Worm (Caenorhabditis elegans) whole organism, young adult: ENCODE measurements around the gene mpz-1.

Experiments
- C17E4.6 ChIP-seq: fragments of 200-800 bp; sonication (Bioruptor generic); IDR thresholded peaks from 2 replicates; pipeline ENCODE4 v1.3.6; 2022; ENCODE audit warnings: missing genetic modification reagents, missing genetic modification characterization, missing compliant biosample characterization
- F23B12.7 ChIP-seq: sonication (generic microtip); optimal IDR thresholded peaks from 2 replicates; lab custom pipeline; 2017; ENCODE audit warnings: missing genetic modification characterization, mild to moderate bottlenecking, missing compliant biosample characterization, antibody characterized with exemption, moderate library complexity; ENCODE audit not compliant: insufficient read depth
- dpl-1 ChIP-seq: fragments of 150-350 bp; optimal IDR thresholded peaks from 2 replicates; lab custom pipeline; 2014; ENCODE audit warnings: missing biosample characterization, missing genetic modification reagents, missing genetic modification characterization
- ekl-4 ChIP-seq: fragments of 200-800 bp; sonication (Bioruptor generic); IDR thresholded peaks from 2 replicates; pipeline ENCODE4 v1.3.6; 2022; ENCODE audit warnings: missing genetic modification reagents, missing genetic modification characterization, missing compliant biosample characterization
- ets-4 ChIP-seq: fragments of 200-800 bp; sonication (Bioruptor generic); optimal IDR thresholded peaks from 2 replicates; lab custom pipeline; 2018; ENCODE audit warnings: mild to moderate bottlenecking, missing genetic modification characterization, missing compliant biosample characterization
- lsy-27 ChIP-seq: sonication (generic microtip); optimal IDR thresholded peaks from 2 replicates; lab custom pipeline; 2017; ENCODE audit warnings: missing genetic modification characterization, mild to moderate bottlenecking, missing compliant biosample characterization, antibody characterized with exemption, missing genotype, borderline replicate concordance; ENCODE audit not compliant: insufficient read depth
- nfya-1 ChIP-seq: sonication (generic microtip); optimal IDR thresholded peaks from 2 replicates; lab custom pipeline; 2017; ENCODE audit warnings: antibody characterized with exemption, missing compliant biosample characterization, missing genetic modification characterization, borderline replicate concordance; ENCODE audit not compliant: insufficient read depth
- snpc-4 ChIP-seq, 5 experiments: fragments of 150-350 bp in 1 of 5; sonication (generic microtip) in 4 of 5; optimal IDR thresholded peaks; 2 replicates each; lab custom pipeline; 2014 to 2018; ENCODE audit warnings: missing genetic modification characterization in 5 of 5, missing biosample characterization in 3 of 5, antibody characterized with exemption in 2 of 5, mild to moderate bottlenecking in 2 of 5, missing compliant biosample characterization in 2 of 5, missing genotype in 2 of 5, moderate library complexity in 2 of 5, missing genetic modification reagents in 1 of 5
- unc-62 ChIP-seq: fragments of 150-350 bp; optimal IDR thresholded peaks from 2 replicates; lab custom pipeline; 2014; ENCODE audit warnings: missing biosample characterization, missing genetic modification reagents, missing genetic modification characterization

- TF ChIP-seq nfya-1: no peak
- no peak for TF ChIP-seq lsy-27 (tag; lab: Kevin White, UChicago)
- TF ChIP-seq C17E4.6 (GFP tag; lab: Robert Waterston, UW): no peak
- TF ChIP-seq snpc-4 (GFP tag; optimal IDR thresholded peaks at IDR 0.05; lab: Kevin White, UChicago): no peak
- TF ChIP-seq snpc-4 (tag; optimal IDR thresholded peaks at IDR 0.05; lab: Kevin White, UChicago): no peak
- TF ChIP-seq F23B12.7 (tag; lab: Kevin White, UChicago): no peak
- TF ChIP-seq unc-62: no peak
- TF ChIP-seq ets-4 (GFP tag; lab: Kevin White, UChicago): no peak
- TF ChIP-seq ekl-4 (GFP tag; lab: Robert Waterston, UW): no peak
- no peak for TF ChIP-seq dpl-1 (GFP tag; lab: Kevin White, UChicago)
These were observed 12.7 kb downstream of the mpz-1 start for ce11 chrII:10765238-10765637.
